Fruit fly (Drosophila melanogaster) whole organism, embryonic: Measurements from ENCODE around the gene Arpc2.

Experiments used
- Aef1 ChIP-seq: fragments of 200-800 bp; sonication (Bioruptor generic); IDR thresholded peaks from 3 replicates; pipeline ENCODE4 v1.3.6; 2022; ENCODE audit warnings: missing biosample characterization, missing genetic modification characterization
- C15 ChIP-seq: fragments of 200-800 bp; sonication (Bioruptor generic); IDR thresholded peaks from 3 replicates; pipeline ENCODE4 v1.3.6; 2022; ENCODE audit warnings: missing biosample characterization, missing genetic modification characterization
- CG10959 ChIP-seq: fragments of 200-800 bp; sonication (Bioruptor generic); IDR thresholded peaks from 2 replicates; pipeline ENCODE4 v1.3.6; 2022; ENCODE audit warnings: missing biosample characterization, missing genetic modification characterization
- CG14710 ChIP-seq: fragments of 200-800 bp; sonication (Bioruptor generic); optimal IDR thresholded peaks from 3 replicates; lab custom pipeline; 2019; ENCODE audit warnings: missing biosample characterization, mild to moderate bottlenecking, missing genetic modification characterization, moderate library complexity
- CG14860 ChIP-seq: fragments of 200-800 bp; sonication (Bioruptor generic); IDR thresholded peaks from 3 replicates; pipeline ENCODE4 v1.3.6; 2022; ENCODE audit warnings: missing biosample characterization, missing genetic modification characterization; ENCODE audit not compliant: partially characterized antibody
- CG17361 ChIP-seq: fragments of 200-800 bp; sonication (Bioruptor generic); IDR thresholded peaks from 3 replicates; pipeline ENCODE4 v1.3.6; 2022; ENCODE audit warnings: missing biosample characterization, missing genetic modification characterization
- CG17612 ChIP-seq: fragments of 200-800 bp; sonication (Bioruptor generic); IDR thresholded peaks from 2 replicates; pipeline ENCODE4 v1.3.6; 2022; ENCODE audit warnings: missing biosample characterization, missing genetic modification characterization
- CG2116 ChIP-seq: fragments of 200-800 bp; sonication (Bioruptor generic); optimal IDR thresholded peaks from 3 replicates; lab custom pipeline; 2018; ENCODE audit warnings: missing biosample characterization, mild to moderate bottlenecking, missing genetic modification characterization
- CG2712 ChIP-seq: fragments of 200-800 bp; optimal IDR thresholded peaks from 3 replicates; lab custom pipeline; 2019; ENCODE audit warnings: missing biosample characterization, mild to moderate bottlenecking, missing genetic modification characterization, moderate library complexity
- CG3065 ChIP-seq: fragments of 200-800 bp; sonication (Bioruptor generic); optimal IDR thresholded peaks from 2 replicates; lab custom pipeline; 2016; ENCODE audit warnings: missing biosample characterization, missing genetic modification characterization
- CG42726 ChIP-seq: fragments of 200-800 bp; sonication (Bioruptor generic); IDR thresholded peaks from 2 replicates; pipeline ENCODE4 v1.3.6; 2022; ENCODE audit warnings: missing biosample characterization, missing genetic modification characterization; ENCODE audit not compliant: partially characterized antibody
- CG5953 ChIP-seq: fragments of 200-800 bp; sonication (Bioruptor generic); IDR thresholded peaks from 2 replicates; pipeline ENCODE4 v1.3.6; 2022; ENCODE audit warnings: missing biosample characterization, missing genetic modification characterization
- CG6689 ChIP-seq: fragments of 200-800 bp; sonication (Bioruptor generic); IDR thresholded peaks from 2 replicates; pipeline ENCODE4 v1.3.6; 2022; ENCODE audit warnings: missing biosample characterization, missing genetic modification characterization
- CG6765 ChIP-seq: fragments of 200-800 bp; sonication (Bioruptor generic); optimal IDR thresholded peaks from 3 replicates; lab custom pipeline; 2017; ENCODE audit warnings: missing biosample characterization, mild to moderate bottlenecking, missing genetic modification characterization
- CG8478 ChIP-seq: fragments of >200 bp; optimal IDR thresholded peaks from 2 replicates; lab custom pipeline; 2018
- CG9437 ChIP-seq: fragments of 200-800 bp; sonication (Bioruptor generic); optimal IDR thresholded peaks from 2 replicates; lab custom pipeline; 2018; ENCODE audit warnings: missing biosample characterization, mild to moderate bottlenecking, missing genetic modification characterization
- CG9727 ChIP-seq: fragments of 200-800 bp; sonication (Bioruptor generic); optimal IDR thresholded peaks from 3 replicates; lab custom pipeline; 2017; ENCODE audit warnings: missing biosample characterization, mild to moderate bottlenecking, missing genetic modification characterization
- CoRest ChIP-seq: fragments of 200-800 bp; sonication (Bioruptor generic); optimal IDR thresholded peaks from 3 replicates; lab custom pipeline; 2018; ENCODE audit warnings: missing biosample characterization, mild to moderate bottlenecking, missing genetic modification characterization, moderate library complexity
- D19A ChIP-seq: fragments of 200-800 bp; optimal IDR thresholded peaks from 3 replicates; lab custom pipeline; 2019; ENCODE audit warnings: missing biosample characterization, mild to moderate bottlenecking, missing genetic modification characterization, moderate library complexity
- Dbx ChIP-seq: fragments of 200-800 bp; sonication (Bioruptor generic); IDR thresholded peaks from 3 replicates; pipeline ENCODE4 v1.3.6; 2022; ENCODE audit warnings: missing biosample characterization, missing genetic modification characterization
- Eip74EF ChIP-seq, 2 experiments: fragments of 200-800 bp in 1 of 2; fragments of >200 bp in 1 of 2; sonication (Bioruptor generic) in 1 of 2; optimal IDR thresholded peaks; 2 replicates each; lab custom pipeline; 2017 to 2019; ENCODE audit warnings: missing biosample characterization in 2 of 2, missing genetic modification characterization in 2 of 2, mild to moderate bottlenecking in 1 of 2, moderate library complexity in 1 of 2
- H2.0 ChIP-seq: fragments of 200-800 bp; sonication (Bioruptor generic); IDR thresholded peaks from 2 replicates; pipeline ENCODE4 v1.3.6; 2022; ENCODE audit warnings: missing biosample characterization, missing genetic modification characterization
- Med ChIP-seq: fragments of 200-800 bp; sonication (Bioruptor generic); peaks from one replicate; lab custom pipeline; 2016; ENCODE audit warnings: missing biosample characterization, missing genetic modification characterization, mild to moderate bottlenecking, inconsistent platforms, moderate library complexity
- Nf-YA ChIP-seq: fragments of 200-800 bp; sonication (Bioruptor generic); IDR thresholded peaks from 2 replicates; pipeline ENCODE4 v1.3.6; 2022; ENCODE audit warnings: missing biosample characterization, missing genetic modification characterization
- Rx ChIP-seq: fragments of 200-800 bp; sonication (Bioruptor generic); IDR thresholded peaks from 2 replicates; pipeline ENCODE4 v1.3.6; 2022; ENCODE audit warnings: missing biosample characterization, missing genetic modification characterization
- Scr ChIP-seq: fragments of 200-800 bp; sonication (Bioruptor generic); IDR thresholded peaks from 2 replicates; pipeline ENCODE4 v1.3.6; 2022; ENCODE audit warnings: missing biosample characterization, missing genetic modification characterization; ENCODE audit not compliant: partially characterized antibody
- Xrp1 ChIP-seq: fragments of 200-800 bp; sonication (Bioruptor generic); IDR thresholded peaks from 2 replicates; pipeline ENCODE4 v1.3.6; 2022; ENCODE audit warnings: missing biosample characterization, missing genetic modification characterization
- bowl ChIP-seq: fragments of 200-800 bp; sonication (Bioruptor generic); IDR thresholded peaks from 2 replicates; pipeline ENCODE4 v1.3.6; 2022; ENCODE audit warnings: missing biosample characterization, missing genetic modification characterization
- bsh ChIP-seq, 2 experiments: fragments of 200-800 bp; sonication (Bioruptor generic); optimal IDR thresholded peaks; 2 replicates each; lab custom pipeline; 2017 to 2018; ENCODE audit warnings: mild to moderate bottlenecking in 2 of 2, missing biosample characterization in 2 of 2, missing genetic modification characterization in 2 of 2, moderate library complexity in 1 of 2
- cad ChIP-seq: fragments of >200 bp; optimal IDR thresholded peaks from 2 replicates; lab custom pipeline; 2017; ENCODE audit warnings: missing biosample characterization, missing genetic modification characterization
- cg ChIP-seq: fragments of 200-800 bp; sonication (Bioruptor generic); optimal IDR thresholded peaks from 3 replicates; lab custom pipeline; 2019; ENCODE audit warnings: missing biosample characterization, mild to moderate bottlenecking, missing genetic modification characterization, moderate library complexity
- chn ChIP-seq: fragments of 200-800 bp; sonication (Bioruptor generic); optimal IDR thresholded peaks from 2 replicates; lab custom pipeline; 2016; ENCODE audit warnings: missing biosample characterization, missing genetic modification characterization
- corto ChIP-seq: fragments of 200-800 bp; sonication (Bioruptor generic); optimal IDR thresholded peaks from 2 replicates; lab custom pipeline; 2016; ENCODE audit warnings: missing biosample characterization, mild to moderate bottlenecking, missing genetic modification characterization, moderate library complexity
- crc ChIP-seq: fragments of 200-800 bp; sonication (Bioruptor generic); optimal IDR thresholded peaks from 2 replicates; lab custom pipeline; 2016; ENCODE audit warnings: missing biosample characterization, missing genetic modification characterization
- dimm ChIP-seq: fragments of 200-800 bp; sonication (Bioruptor generic); IDR thresholded peaks from 2 replicates; pipeline ENCODE4 v1.3.6; 2022; ENCODE audit warnings: missing biosample characterization, missing genetic modification characterization
- eyg ChIP-seq: fragments of 200-800 bp; sonication (Bioruptor generic); optimal IDR thresholded peaks from 3 replicates; lab custom pipeline; 2016; ENCODE audit warnings: missing biosample characterization, missing genetic modification characterization
- fu2 ChIP-seq: fragments of 200-800 bp; sonication (Bioruptor generic); optimal IDR thresholded peaks from 2 replicates; lab custom pipeline; 2016; ENCODE audit warnings: missing biosample characterization, missing genetic modification characterization
- gfzf ChIP-seq: fragments of 200-800 bp; sonication (Bioruptor generic); optimal IDR thresholded peaks from 2 replicates; lab custom pipeline; 2016; ENCODE audit warnings: missing biosample characterization, mild to moderate bottlenecking, missing genetic modification characterization, moderate library complexity
- grn ChIP-seq: fragments of 200-800 bp; sonication (Bioruptor generic); optimal IDR thresholded peaks from 3 replicates; lab custom pipeline; 2017; ENCODE audit warnings: missing biosample characterization, missing genetic modification characterization
- hb ChIP-seq: fragments of 200-800 bp; sonication (Bioruptor generic); IDR thresholded peaks from 3 replicates; pipeline ENCODE4 v1.3.6; 2022; ENCODE audit warnings: missing biosample characterization, missing genetic modification characterization; ENCODE audit not compliant: partially characterized antibody
- hth ChIP-seq: fragments of >200 bp; optimal IDR thresholded peaks from 2 replicates; lab custom pipeline; 2017; ENCODE audit warnings: inconsistent platforms
- mld ChIP-seq: fragments of 200-800 bp; sonication (Bioruptor generic); IDR thresholded peaks from 3 replicates; pipeline ENCODE4 v1.3.6; 2022; ENCODE audit warnings: missing biosample characterization, missing genetic modification characterization; ENCODE audit not compliant: partially characterized antibody
- nerfin-1 ChIP-seq: fragments of 200-800 bp; sonication (Bioruptor generic); optimal IDR thresholded peaks from 3 replicates; lab custom pipeline; 2019; ENCODE audit warnings: missing biosample characterization, mild to moderate bottlenecking, missing genetic modification characterization, moderate library complexity
- nmo ChIP-seq: fragments of 200-800 bp; sonication (Bioruptor generic); optimal IDR thresholded peaks from 2 replicates; lab custom pipeline; 2018; ENCODE audit warnings: missing biosample characterization, mild to moderate bottlenecking, missing genetic modification characterization, moderate library complexity
- repo ChIP-seq: fragments of 200-800 bp; sonication (Bioruptor generic); optimal IDR thresholded peaks from 2 replicates; lab custom pipeline; 2016; ENCODE audit warnings: missing biosample characterization, missing genetic modification characterization
- rib ChIP-seq: fragments of 200-800 bp; sonication (Bioruptor generic); IDR thresholded peaks from 2 replicates; pipeline ENCODE4 v1.3.6; 2022; ENCODE audit warnings: missing biosample characterization, missing genetic modification characterization
- salm ChIP-seq: fragments of 200-800 bp; sonication (Bioruptor generic); optimal IDR thresholded peaks from 2 replicates; lab custom pipeline; 2018; ENCODE audit warnings: missing biosample characterization, mild to moderate bottlenecking, missing genetic modification characterization
- sens ChIP-seq: fragments of 200-800 bp; sonication (Bioruptor generic); peaks from one replicate; lab custom pipeline; 2016; ENCODE audit warnings: missing biosample characterization, missing genetic modification characterization
- wek ChIP-seq: fragments of 200-800 bp; sonication (Bioruptor generic); optimal IDR thresholded peaks from 3 replicates; lab custom pipeline; 2018; ENCODE audit warnings: missing biosample characterization, mild to moderate bottlenecking, missing genetic modification characterization, moderate library complexity

Arpc2 gene

DNA sequence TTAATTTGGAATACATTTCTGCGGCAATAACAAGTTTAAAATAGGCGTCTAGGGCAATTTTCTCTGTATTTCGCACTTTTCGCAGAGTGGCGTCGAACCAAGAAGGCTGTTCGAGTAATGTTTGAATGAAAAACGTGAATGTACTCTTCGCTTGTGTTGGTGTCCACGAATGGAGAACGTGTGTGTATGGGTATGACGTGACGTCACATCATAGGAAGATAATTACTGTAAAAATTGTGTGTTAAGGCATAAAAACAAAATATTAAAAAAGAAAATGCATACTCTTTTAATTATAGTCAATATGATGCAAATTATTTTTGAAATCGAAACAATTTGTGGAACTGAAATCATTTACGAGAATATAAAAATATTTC, 11.5 kb downstream of the Arpc2 start:
- TF ChIP-seq CG2712 (tag; lab: Kevin White, UChicago) = peak; percentile 13
- TF ChIP-seq sens (GFP tag; lab: Kevin White, UChicago) = peak; percentile 85
- TF ChIP-seq CG9437 (GFP tag; lab: Kevin White, UChicago) = peak; percentile 50
- TF ChIP-seq bowl (GFP tag; lab: Robert Waterston, UW) = no peak
- TF ChIP-seq cg (GFP tag; lab: Kevin White, UChicago) = peak; percentile 38
- peak; percentile 26; the same call in 1 of the 2 replicates for TF ChIP-seq CG6689 (GFP tag; lab: Robert Waterston, UW)
- no peak for TF ChIP-seq chn

DNA sequence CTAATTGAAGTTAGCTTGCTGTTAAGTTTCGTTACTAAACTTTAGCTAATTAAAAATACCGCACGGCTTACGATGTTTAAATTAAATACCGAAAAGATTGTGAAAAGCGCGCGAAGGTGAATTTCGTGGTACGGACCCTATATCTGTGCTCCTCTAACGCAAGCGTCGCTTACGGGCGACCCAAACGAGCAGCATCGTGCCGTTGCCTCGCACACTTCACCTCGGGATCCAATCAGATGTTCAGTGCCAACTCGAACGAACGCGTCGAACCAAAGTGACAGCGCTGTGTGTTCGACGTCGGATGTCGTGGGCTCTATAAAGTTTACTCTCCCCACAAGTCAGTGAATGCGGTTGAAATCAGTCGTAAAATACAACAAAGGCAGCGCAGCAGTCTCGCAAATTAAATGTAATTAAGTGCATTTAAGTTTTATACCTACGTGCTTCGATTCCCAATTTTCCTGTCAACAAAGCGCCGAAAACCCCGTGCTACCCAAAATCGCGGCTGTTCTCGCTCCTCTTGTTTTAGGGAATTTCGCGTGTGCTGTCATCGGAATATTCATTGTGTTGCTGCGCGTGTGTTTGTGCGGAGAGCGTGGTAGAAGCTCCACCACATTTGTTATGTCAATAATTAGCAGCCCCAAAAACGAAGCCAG, 12.0 kb downstream of the Arpc2 start:
- TF ChIP-seq hb = no peak
- TF ChIP-seq wek = no peak
- no peak for TF ChIP-seq CoRest
- no peak for TF ChIP-seq Nf-YA (GFP tag; lab: Robert Waterston, UW)
- 0 out of 2 replicates have a peak, but pooled peaks have one; percentile 9 for TF ChIP-seq Scr (GFP tag; lab: Robert Waterston, UW)
- no peak for TF ChIP-seq mld
- no peak for TF ChIP-seq rib (GFP tag; lab: Robert Waterston, UW)
- no peak for TF ChIP-seq grn (GFP tag; lab: Kevin White, UChicago)
- TF ChIP-seq CG42726 = no peak
- no peak for TF ChIP-seq Aef1 (GFP tag; lab: Robert Waterston, UW)
- TF ChIP-seq gfzf = peak; percentile 34
- TF ChIP-seq Eip74EF (GFP tag; optimal IDR thresholded peaks at IDR 0.05; lab: Kevin White, UChicago) = no peak
- TF ChIP-seq CG9727 (GFP tag; lab: Kevin White, UChicago) = no peak
- TF ChIP-seq CG14860 (GFP tag; lab: Robert Waterston, UW) = no peak
- TF ChIP-seq cad = no peak
- TF ChIP-seq eyg = no peak
- no peak for TF ChIP-seq CG14710
- TF ChIP-seq nmo (GFP tag; lab: Kevin White, UChicago) = no peak
- 0 out of 2 replicates have a peak, but pooled peaks have one; percentile 12 for TF ChIP-seq Xrp1 (GFP tag; lab: Robert Waterston, UW)
- TF ChIP-seq CG2116 (GFP tag; lab: Kevin White, UChicago) = no peak
- no peak for TF ChIP-seq Dbx (GFP tag; lab: Robert Waterston, UW)
- TF ChIP-seq Rx (GFP tag; lab: Robert Waterston, UW) = no peak
- no peak for TF ChIP-seq CG17361
- no peak for TF ChIP-seq hth
- no peak for TF ChIP-seq H2.0
- no peak for TF ChIP-seq fu2 (GFP tag; lab: Kevin White, UChicago)
- TF ChIP-seq CG17612 (GFP tag; lab: Robert Waterston, UW) = no peak
- TF ChIP-seq CG5953 (GFP tag; lab: Robert Waterston, UW) = no peak
- no peak for TF ChIP-seq D19A (tag; lab: Kevin White, UChicago)
- no peak for TF ChIP-seq corto (GFP tag; lab: Kevin White, UChicago)
- peak; percentile 17 for TF ChIP-seq salm (tag; lab: Kevin White, UChicago)
- peak in 1 of 2 experiments; percentile 10 for TF ChIP-seq bsh (GFP tag; optimal IDR thresholded peaks at IDR 0.05; lab: Kevin White, UChicago)
- TF ChIP-seq dimm (GFP tag; lab: Robert Waterston, UW) = no peak
- no peak for TF ChIP-seq CG6765
- no peak for TF ChIP-seq CG8478 (lab: Kevin White, UChicago)
- no peak for TF ChIP-seq crc (GFP tag; lab: Kevin White, UChicago)
- TF ChIP-seq bowl (GFP tag; lab: Robert Waterston, UW) = no peak
- TF ChIP-seq repo (GFP tag; lab: Kevin White, UChicago) = no peak
- TF ChIP-seq CG10959 (GFP tag; lab: Robert Waterston, UW) = no peak
- no peak for TF ChIP-seq nerfin-1 (tag; lab: Kevin White, UChicago)
- TF ChIP-seq C15 (GFP tag; lab: Robert Waterston, UW) = no peak
- peak; percentile 53 for TF ChIP-seq Med
- no peak for TF ChIP-seq CG3065
